Worm (Caenorhabditis elegans) whole organism, L3 larva: Measurements from ENCODE around the gene R05G6.9.

Experiments
- R02D3.7 ChIP-seq: fragments of 150-350 bp; optimal IDR thresholded peaks from 2 replicates; lab custom pipeline; 2014; ENCODE audit warnings: missing biosample characterization, missing genetic modification characterization
- aly-2 ChIP-seq: fragments of 150-350 bp; optimal IDR thresholded peaks from 2 replicates; lab custom pipeline; 2014; ENCODE audit warnings: missing biosample characterization, missing genetic modification characterization
- ama-1 ChIP-seq: fragments of 150-350 bp; optimal IDR thresholded peaks from 2 replicates; lab custom pipeline; 2018
- ceh-28 ChIP-seq: fragments of 150-350 bp; optimal IDR thresholded peaks from 2 replicates; lab custom pipeline; 2014; ENCODE audit warnings: missing biosample characterization, missing genetic modification reagents, missing genetic modification characterization
- ceh-82 ChIP-seq: fragments of 150-350 bp; optimal IDR thresholded peaks from 2 replicates; lab custom pipeline; 2014; ENCODE audit warnings: missing biosample characterization, missing genetic modification characterization
- daf-12 ChIP-seq: fragments of 150-350 bp; optimal IDR thresholded peaks from 2 replicates; lab custom pipeline; 2014; ENCODE audit warnings: missing biosample characterization, missing genetic modification reagents, missing genetic modification characterization
- egl-27 ChIP-seq: sonication (generic microtip); optimal IDR thresholded peaks from 4 replicates; lab custom pipeline; 2017; ENCODE audit warnings: missing biosample characterization, missing genetic modification reagents, missing genetic modification characterization
- elt-1 ChIP-seq: fragments of 150-350 bp; optimal IDR thresholded peaks from 2 replicates; lab custom pipeline; 2014; ENCODE audit warnings: missing biosample characterization, missing genetic modification characterization
- elt-2 ChIP-seq: sonication (generic microtip); optimal IDR thresholded peaks from 2 replicates; lab custom pipeline; 2016; ENCODE audit warnings: missing genetic modification reagents, mild to moderate bottlenecking, missing genetic modification characterization, missing compliant biosample characterization
- eor-1 ChIP-seq, 2 experiments: fragments of 150-350 bp; optimal IDR thresholded peaks; 2 replicates each; lab custom pipeline; 2014 to 2018; ENCODE audit warnings: missing biosample characterization in 2 of 2, missing genetic modification characterization in 2 of 2
- fkh-10 ChIP-seq: sonication (generic microtip); optimal IDR thresholded peaks from 2 replicates; lab custom pipeline; 2017; ENCODE audit warnings: missing biosample characterization, missing genetic modification reagents, missing genetic modification characterization
- hmg-11 ChIP-seq: sonication (generic microtip); optimal IDR thresholded peaks from 2 replicates; lab custom pipeline; 2016; ENCODE audit warnings: missing genetic modification characterization, missing compliant biosample characterization
- lin-15B ChIP-seq: fragments of 150-350 bp; optimal IDR thresholded peaks from 2 replicates; lab custom pipeline; 2014; ENCODE audit warnings: missing biosample characterization, missing genetic modification characterization
- lin-39 ChIP-seq: fragments of 150-350 bp; optimal IDR thresholded peaks from 2 replicates; lab custom pipeline; 2018; ENCODE audit warnings: missing biosample characterization, missing genetic modification reagents, missing genetic modification characterization
- lsy-12 ChIP-seq: sonication (generic microtip); optimal IDR thresholded peaks from 2 replicates; lab custom pipeline; 2016; ENCODE audit warnings: mild to moderate bottlenecking, missing genetic modification characterization, missing compliant biosample characterization
- mml-1 ChIP-seq: fragments of 150-350 bp; sonication (generic microtip); optimal IDR thresholded peaks from 3 replicates; lab custom pipeline; 2014; ENCODE audit warnings: missing biosample characterization, missing genetic modification characterization
- nfya-1 ChIP-seq: sonication (generic microtip); optimal IDR thresholded peaks from 2 replicates; lab custom pipeline; 2017; ENCODE audit warnings: missing genetic modification characterization, mild to moderate bottlenecking, missing compliant biosample characterization, antibody characterized with exemption, moderate library complexity; ENCODE audit not compliant: insufficient read depth
- nhr-12 ChIP-seq: fragments of 150-350 bp; optimal IDR thresholded peaks from 2 replicates; lab custom pipeline; 2014; ENCODE audit warnings: missing biosample characterization, missing genetic modification characterization
- nhr-23 ChIP-seq: fragments of 150-350 bp; optimal IDR thresholded peaks from 2 replicates; lab custom pipeline; 2014; ENCODE audit warnings: missing biosample characterization, missing genetic modification reagents, missing genetic modification characterization
- nhr-237 ChIP-seq: fragments of 150-350 bp; optimal IDR thresholded peaks from 2 replicates; lab custom pipeline; 2014; ENCODE audit warnings: missing biosample characterization, missing genetic modification characterization
- nhr-25 ChIP-seq: sonication (generic microtip); optimal IDR thresholded peaks from 2 replicates; lab custom pipeline; 2017; ENCODE audit warnings: missing biosample characterization, missing genetic modification characterization
- nhr-43 ChIP-seq: sonication (generic microtip); optimal IDR thresholded peaks from 2 replicates; lab custom pipeline; 2016; ENCODE audit warnings: mild to moderate bottlenecking, missing genetic modification characterization, missing compliant biosample characterization; ENCODE audit not compliant: poor library complexity, severe bottlenecking
- nhr-67 ChIP-seq: fragments of 150-350 bp; optimal IDR thresholded peaks from 2 replicates; lab custom pipeline; 2014; ENCODE audit warnings: missing biosample characterization, missing genetic modification characterization
- nhr-76 ChIP-seq: fragments of 150-350 bp; sonication (generic microtip); optimal IDR thresholded peaks from 5 replicates; lab custom pipeline; 2014; ENCODE audit warnings: missing biosample characterization, missing genetic modification characterization
- pha-4 ChIP-seq: fragments of 150-350 bp; optimal IDR thresholded peaks from 2 replicates; lab custom pipeline; 2014; ENCODE audit warnings: missing biosample characterization, missing genetic modification reagents, missing genetic modification characterization
- pqm-1 ChIP-seq: fragments of 150-350 bp; optimal IDR thresholded peaks from 2 replicates; lab custom pipeline; 2017; ENCODE audit warnings: missing biosample characterization, missing genetic modification characterization, inconsistent platforms
- skn-1 ChIP-seq: fragments of 150-350 bp; optimal IDR thresholded peaks from 2 replicates; lab custom pipeline; 2014; ENCODE audit warnings: missing biosample characterization, missing genetic modification characterization
- snpc-4 ChIP-seq: fragments of 150-350 bp; optimal IDR thresholded peaks from 2 replicates; lab custom pipeline; 2014; ENCODE audit warnings: missing biosample characterization, missing genetic modification characterization
- tbx-2 ChIP-seq: sonication (generic microtip); optimal IDR thresholded peaks from 2 replicates; lab custom pipeline; 2016; ENCODE audit warnings: mild to moderate bottlenecking, missing genetic modification characterization, missing compliant biosample characterization
- unc-39 ChIP-seq: sonication (generic microtip); optimal IDR thresholded peaks from 4 replicates; lab custom pipeline; 2017; ENCODE audit warnings: missing biosample characterization, missing genetic modification characterization

Gene R05G6.9

DNA sequence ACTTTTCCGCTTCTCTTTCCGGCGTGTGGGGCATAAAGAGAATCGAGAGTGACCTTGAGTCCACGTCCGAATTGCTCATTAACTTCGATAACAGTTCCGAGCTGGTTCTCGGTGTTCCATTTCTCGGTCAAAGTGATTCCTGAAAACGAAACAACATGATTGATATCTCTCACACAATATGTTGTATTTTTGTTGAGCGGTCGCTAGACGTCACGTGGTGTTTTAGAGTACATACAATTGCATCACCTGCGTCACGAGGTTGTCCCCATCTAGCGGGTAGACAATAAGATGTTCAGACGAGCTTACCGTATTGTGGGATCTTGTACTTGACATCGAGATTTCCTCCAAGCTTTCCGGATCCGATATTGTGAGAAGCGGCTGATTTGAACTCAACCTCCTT, 8.8 kb downstream of the R05G6.9 start:
- TF ChIP-seq nhr-43 (tag; lab: Kevin White, UChicago) (peak; percentile 52), elt-2 (tag; lab: Kevin White, UChicago) (peak; percentile 37), ama-1 (lab: Kevin White, UChicago) (peak; percentile 83), lin-15B (tag; lab: Kevin White, UChicago) (peak; percentile 23), skn-1 (tag; lab: Kevin White, UChicago) (no peak), nhr-25 (tag; lab: Kevin White, UChicago) (peak; percentile 33), ceh-28 (no peak), hmg-11 (tag; lab: Kevin White, UChicago) (no peak), pha-4 (tag; lab: Kevin White, UChicago) (peak; percentile 66), tbx-2 (tag; lab: Kevin White, UChicago) (no peak), nhr-23 (tag; lab: Kevin White, UChicago) (peak; percentile 29)

DNA sequence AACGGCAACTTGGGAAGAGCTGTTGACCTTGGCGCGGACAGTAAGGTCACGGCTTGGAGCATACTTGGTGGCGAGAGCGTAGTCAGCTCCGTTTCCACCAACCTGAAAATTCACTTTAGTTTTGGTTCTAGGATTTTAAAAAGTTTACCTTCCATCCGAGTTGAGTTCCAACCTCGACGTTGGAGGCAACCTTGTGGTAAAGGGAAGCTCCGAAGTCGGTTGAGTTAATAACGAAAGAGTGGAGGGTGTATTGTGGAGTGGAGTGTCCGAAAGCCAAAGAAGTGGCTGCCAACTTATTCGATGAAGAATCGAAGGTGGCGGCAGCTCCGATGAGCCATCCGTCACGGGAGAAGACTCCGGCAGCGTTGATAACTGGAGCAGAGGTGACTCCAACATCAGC, 9.4 kb downstream of the R05G6.9 start:
- no peak for TF ChIP-seq fkh-10 (GFP tag; lab: Kevin White, UChicago)
- no peak for TF ChIP-seq nhr-12 (tag; lab: Kevin White, UChicago)
- no peak for TF ChIP-seq snpc-4 (tag; lab: Kevin White, UChicago)
- TF ChIP-seq skn-1 (tag; lab: Kevin White, UChicago) = no peak
- no peak for TF ChIP-seq ceh-82
- no peak for TF ChIP-seq egl-27
- TF ChIP-seq unc-39 (tag; lab: Kevin White, UChicago) = no peak
- no peak for TF ChIP-seq mml-1
- TF ChIP-seq nhr-76 (tag; lab: Kevin White, UChicago) = no peak
- TF ChIP-seq aly-2 (tag; lab: Kevin White, UChicago) = no peak
- no peak for TF ChIP-seq eor-1 (tag; optimal IDR thresholded peaks at IDR 0.05; lab: Kevin White, UChicago)
- TF ChIP-seq nhr-25 (tag; lab: Kevin White, UChicago) = no peak
- no peak for TF ChIP-seq nhr-23 (tag; lab: Kevin White, UChicago)
- TF ChIP-seq nfya-1 (tag; lab: Kevin White, UChicago) = no peak

DNA sequence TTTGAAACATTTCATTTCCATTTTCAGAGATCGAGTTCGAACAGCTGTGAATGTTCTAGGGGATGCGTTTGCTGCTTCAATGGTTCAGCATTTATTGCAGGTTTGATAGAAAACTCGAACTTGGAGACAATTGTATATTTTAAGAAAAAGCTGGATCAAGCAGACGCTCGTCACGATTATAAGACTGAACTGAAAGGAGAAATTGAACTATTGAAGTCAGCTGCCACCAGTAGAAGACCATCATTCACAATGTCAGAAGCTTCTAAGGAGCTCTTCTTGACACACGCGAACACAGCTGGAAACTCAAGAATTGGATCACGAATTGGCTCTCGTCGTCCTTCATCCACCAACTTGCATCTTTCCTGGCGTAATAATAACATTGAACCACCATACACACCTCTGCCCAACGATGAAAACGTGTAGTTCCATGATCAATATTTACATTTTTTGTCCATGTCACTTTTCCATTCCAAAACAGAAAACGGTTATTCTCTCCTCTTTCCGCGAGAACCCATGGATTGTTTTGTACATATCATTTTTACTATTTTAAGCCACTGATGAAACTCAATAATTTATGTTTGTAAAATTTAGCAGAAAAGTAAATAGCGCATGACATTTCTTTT, 10.1 kb downstream of the R05G6.9 start:
- peak; percentile 65 for TF ChIP-seq pha-4 (tag; lab: Kevin White, UChicago)
- peak; percentile 25 for TF ChIP-seq lin-39 (tag; lab: Kevin White, UChicago)
- TF ChIP-seq elt-2 (tag; lab: Kevin White, UChicago) = peak; percentile 38
- TF ChIP-seq pqm-1 (tag; lab: Kevin White, UChicago) = peak; percentile 4
- TF ChIP-seq R02D3.7 (tag; lab: Kevin White, UChicago) = peak; percentile 30
- TF ChIP-seq ama-1 (lab: Kevin White, UChicago) = peak; percentile 95
- no peak for TF ChIP-seq nhr-237
- TF ChIP-seq snpc-4 (tag; lab: Kevin White, UChicago) = no peak
- no peak for TF ChIP-seq lin-15B (tag; lab: Kevin White, UChicago)
- peak; percentile 44 for TF ChIP-seq aly-2 (tag; lab: Kevin White, UChicago)
- peak; percentile 54 for TF ChIP-seq nhr-43 (tag; lab: Kevin White, UChicago)
- TF ChIP-seq nhr-67 (tag; lab: Kevin White, UChicago) = no peak
- TF ChIP-seq lsy-12 = peak; percentile 48

DNA sequence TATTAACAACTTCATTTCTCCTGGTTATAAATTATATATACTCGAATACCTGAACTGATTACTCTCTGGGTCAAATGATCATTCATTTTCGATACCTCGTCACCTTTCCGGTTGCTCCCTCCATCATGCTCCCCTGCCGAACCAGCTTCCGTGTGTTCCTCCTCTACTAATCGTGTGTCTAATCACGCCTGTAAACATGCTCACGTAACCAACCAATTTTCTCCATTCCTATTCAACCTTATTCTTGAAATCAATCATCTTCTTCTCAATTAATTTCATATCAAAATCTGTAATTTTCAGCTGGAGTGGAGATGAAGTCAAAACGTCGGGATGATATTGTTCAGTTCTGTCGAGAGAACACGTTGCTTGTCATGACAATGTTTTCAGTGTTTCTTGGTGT, 12.7 kb downstream of the R05G6.9 start, which contains the start of gene glt-6:
glt-6 (plus strand) TSS at position 301 of the 400 bp plus-strand sequence.
- TF ChIP-seq nhr-25 (tag; lab: Kevin White, UChicago) (no peak), nhr-76 (tag; lab: Kevin White, UChicago) (no peak), daf-12 (tag; lab: Kevin White, UChicago) (no peak)

DNA sequence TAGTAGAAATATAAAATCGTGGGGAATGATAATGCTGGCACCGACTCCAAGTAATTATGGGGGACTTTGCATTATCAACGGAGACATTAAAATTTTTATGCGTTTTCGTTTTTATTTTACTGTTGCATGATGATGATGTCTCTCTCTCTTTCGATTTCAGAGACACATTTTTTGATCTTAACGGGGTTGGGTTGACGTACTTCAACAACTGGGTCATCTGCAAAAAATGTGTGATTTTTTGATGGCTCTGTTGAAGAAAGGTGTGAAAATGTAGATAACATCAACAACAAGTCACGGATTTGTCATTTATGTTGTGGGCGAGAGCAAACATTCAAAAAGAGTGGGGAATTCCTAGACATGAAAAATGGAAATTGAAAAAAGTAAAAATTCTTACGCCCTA, 14.7 kb downstream of the R05G6.9 start, which contains the start of gene F55G1.15:
F55G1.15 (minus strand) TSS at position 101 of the 400 bp plus-strand sequence.
- no peak for TF ChIP-seq nhr-43 (tag; lab: Kevin White, UChicago)
- TF ChIP-seq elt-2 (tag; lab: Kevin White, UChicago) = peak; percentile 46
- TF ChIP-seq ama-1 (lab: Kevin White, UChicago) = no peak
- TF ChIP-seq, all 47 proteins: peak for 1

DNA sequence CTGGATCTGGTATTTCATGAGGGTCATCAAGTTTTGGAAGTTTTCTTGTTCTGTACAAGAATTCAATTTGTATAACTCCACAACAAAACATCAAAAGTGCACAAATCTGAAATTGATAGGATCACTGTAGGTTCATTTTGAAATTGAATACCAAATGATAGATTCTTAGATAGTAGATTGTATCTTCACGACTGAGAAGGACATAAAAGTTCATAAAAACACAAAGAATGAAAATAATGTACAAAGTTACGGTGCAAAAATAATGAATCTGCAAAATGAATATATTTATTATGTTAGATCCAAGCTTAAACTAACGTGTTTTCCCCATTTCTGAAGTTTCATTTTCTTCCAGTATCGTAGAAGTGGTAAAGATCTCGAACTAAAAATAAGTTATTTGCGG, 15.1 kb downstream of the R05G6.9 start:
- TF ChIP-seq elt-1 (tag; lab: Kevin White, UChicago) (peak; percentile 64), lin-39 (tag; lab: Kevin White, UChicago) (no peak)
